Worm (Caenorhabditis elegans) whole organism, early embryonic: ENCODE results near the gene C16D9.3.

ENCODE experiments used
- F13C5.2 ChIP-seq: sonication (generic microtip); optimal IDR thresholded peaks from 2 replicates; lab custom pipeline; 2017; ENCODE audit warnings: mild to moderate bottlenecking, missing genetic modification characterization, inconsistent platforms, missing compliant biosample characterization
- ama-1 ChIP-seq: fragments of 150-350 bp; optimal IDR thresholded peaks from 2 replicates; lab custom pipeline; 2014
- hmg-4 ChIP-seq: fragments of 200-800 bp; sonication (Bioruptor generic); optimal IDR thresholded peaks from 2 replicates; lab custom pipeline; 2018; ENCODE audit warnings: mild to moderate bottlenecking, missing genetic modification characterization, missing compliant biosample characterization

DNA sequence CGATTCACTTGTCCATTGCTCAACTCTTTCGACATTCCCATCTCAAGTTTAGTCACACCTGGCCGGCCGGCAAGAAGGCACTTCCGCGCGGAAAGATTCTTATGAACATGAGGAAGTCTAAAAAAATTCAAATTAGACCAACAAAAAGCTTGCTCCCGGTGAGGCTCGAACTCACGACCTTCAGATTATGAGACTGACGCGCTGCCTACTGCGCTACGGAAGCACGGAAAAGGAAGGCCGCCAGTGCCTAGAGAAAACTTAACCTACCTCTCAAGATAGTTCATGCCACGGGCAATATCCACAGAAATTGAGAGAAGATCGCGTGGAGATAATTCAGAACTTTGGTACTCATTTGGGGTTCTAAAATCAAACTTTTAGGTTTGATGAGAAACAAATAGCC is 9.8 kb downstream of the C16D9.3 start:
- no peak for TF ChIP-seq F13C5.2
- TF ChIP-seq hmg-4 (GFP tag; lab: Kevin White, UChicago): peak; percentile 19
- no peak for TF ChIP-seq ama-1 (lab: Kevin White, UChicago)
